Worm (Caenorhabditis elegans) whole organism, young adult: ENCODE results near the gene C27D9.1.
A peak's percentile ranks its signal among the peaks of the same experiment; 100 is the strongest.

Source experiments
- B0019.2 ChIP-seq: fragments of 200-800 bp; sonication (Bioruptor generic); conservative IDR thresholded peaks from 2 replicates; pipeline ENCODE4 v1.3.6; 2022; ENCODE audit warnings: missing genetic modification reagents, missing genetic modification characterization, missing compliant biosample characterization
- B0035.1 ChIP-seq: sonication (generic microtip); optimal IDR thresholded peaks from 2 replicates; lab custom pipeline; 2016; ENCODE audit warnings: missing genetic modification characterization, mild to moderate bottlenecking, missing compliant biosample characterization, missing genotype, missing genetic modification reagents
- D2030.7 ChIP-seq: fragments of 200-800 bp; sonication (Bioruptor generic); IDR thresholded peaks from 2 replicates; pipeline ENCODE4 v1.3.6; 2022; ENCODE audit warnings: missing genetic modification reagents, missing genetic modification characterization, missing compliant biosample characterization
- F10E7.11 ChIP-seq: sonication (generic microtip); optimal IDR thresholded peaks from 2 replicates; lab custom pipeline; 2017; ENCODE audit warnings: mild to moderate bottlenecking, missing genetic modification characterization, moderate library complexity, missing compliant biosample characterization
- F23B12.7 ChIP-seq: sonication (generic microtip); optimal IDR thresholded peaks from 2 replicates; lab custom pipeline; 2017; ENCODE audit warnings: missing genetic modification characterization, mild to moderate bottlenecking, missing compliant biosample characterization, antibody characterized with exemption, moderate library complexity; ENCODE audit not compliant: insufficient read depth
- F39B2.1 ChIP-seq: fragments of 200-800 bp; sonication (Bioruptor generic); IDR thresholded peaks from 2 replicates; pipeline ENCODE4 v1.3.6; 2022; ENCODE audit warnings: missing genetic modification reagents, missing genetic modification characterization, missing compliant biosample characterization
- F49E8.2 ChIP-seq: sonication (generic microtip); optimal IDR thresholded peaks from 3 replicates; lab custom pipeline; 2017; ENCODE audit warnings: missing genetic modification characterization, mild to moderate bottlenecking, missing compliant biosample characterization, antibody characterized with exemption, moderate library complexity; ENCODE audit not compliant: insufficient read depth
- F55B11.4 ChIP-seq: sonication (generic microtip); optimal IDR thresholded peaks from 2 replicates; lab custom pipeline; 2016; ENCODE audit warnings: missing compliant biosample characterization, missing genetic modification characterization, borderline replicate concordance; ENCODE audit not compliant: insufficient read depth
- F57C9.4 ChIP-seq: sonication (generic microtip); optimal IDR thresholded peaks from 2 replicates; lab custom pipeline; 2017; ENCODE audit warnings: mild to moderate bottlenecking, missing genetic modification characterization, missing compliant biosample characterization
- K12H6.12 ChIP-seq: fragments of 200-800 bp; sonication (Bioruptor generic); optimal IDR thresholded peaks from 2 replicates; lab custom pipeline; 2018; ENCODE audit warnings: mild to moderate bottlenecking, missing genetic modification characterization, missing compliant biosample characterization
- T07F8.4 ChIP-seq: sonication (generic microtip); optimal IDR thresholded peaks from 2 replicates; lab custom pipeline; 2016; ENCODE audit warnings: mild to moderate bottlenecking, missing genetic modification characterization, moderate library complexity, missing compliant biosample characterization
- T26A5.8 ChIP-seq: sonication (generic microtip); optimal IDR thresholded peaks from 2 replicates; lab custom pipeline; 2016; ENCODE audit warnings: missing genetic modification characterization, missing compliant biosample characterization
- Y53G8AR.9 ChIP-seq: fragments of 200-800 bp; sonication (Bioruptor generic); conservative IDR thresholded peaks from 2 replicates; pipeline ENCODE4 v1.3.6; 2022; ENCODE audit warnings: missing genetic modification reagents, missing genetic modification characterization, missing compliant biosample characterization
- Y79H2A.3 ChIP-seq: fragments of 200-800 bp; sonication (Bioruptor generic); conservative IDR thresholded peaks from 2 replicates; pipeline ENCODE4 v1.3.6; 2022; ENCODE audit warnings: missing genetic modification reagents, missing genetic modification characterization, missing compliant biosample characterization
- attf-5 ChIP-seq: fragments of 200-800 bp; sonication (Bioruptor generic); optimal IDR thresholded peaks from 2 replicates; lab custom pipeline; 2018; ENCODE audit warnings: mild to moderate bottlenecking, missing genetic modification characterization, missing compliant biosample characterization
- ceh-27 ChIP-seq: fragments of 200-800 bp; sonication (Bioruptor generic); optimal IDR thresholded peaks from 2 replicates; lab custom pipeline; 2018; ENCODE audit warnings: mild to moderate bottlenecking, missing genetic modification characterization, moderate library complexity, missing compliant biosample characterization
- ceh-40 ChIP-seq: fragments of 200-800 bp; sonication (Bioruptor generic); IDR thresholded peaks from 2 replicates; pipeline ENCODE4 v1.3.6; 2022; ENCODE audit warnings: missing genetic modification characterization, missing compliant biosample characterization
- dox-1 ChIP-seq: fragments of 200-800 bp; sonication (Bioruptor generic); IDR thresholded peaks from 2 replicates; pipeline ENCODE4 v1.3.6; 2022; ENCODE audit warnings: missing genetic modification reagents, missing genetic modification characterization, missing compliant biosample characterization
- dpl-1 ChIP-seq: fragments of 150-350 bp; optimal IDR thresholded peaks from 2 replicates; lab custom pipeline; 2014; ENCODE audit warnings: missing biosample characterization, missing genetic modification reagents, missing genetic modification characterization
- egrh-3 ChIP-seq: fragments of 200-800 bp; sonication (Bioruptor generic); IDR thresholded peaks from 2 replicates; pipeline ENCODE4 v1.3.6; 2022; ENCODE audit warnings: missing genetic modification reagents, missing genetic modification characterization, missing compliant biosample characterization
- hmg-1.2 ChIP-seq: fragments of 200-800 bp; sonication (Bioruptor generic); IDR thresholded peaks from 2 replicates; pipeline ENCODE4 v1.3.6; 2022; ENCODE audit warnings: missing genetic modification reagents, missing genetic modification characterization, missing compliant biosample characterization
- hmg-20 ChIP-seq: fragments of 200-800 bp; sonication (Bioruptor generic); IDR thresholded peaks from 2 replicates; pipeline ENCODE4 v1.3.6; 2022; ENCODE audit warnings: missing genetic modification reagents, missing genetic modification characterization, missing compliant biosample characterization
- hsf-1 ChIP-seq: fragments of 200-800 bp; sonication (Bioruptor generic); IDR thresholded peaks from 2 replicates; pipeline ENCODE4 v1.3.6; 2022; ENCODE audit warnings: missing genetic modification reagents, missing genetic modification characterization, missing compliant biosample characterization
- lag-1 ChIP-seq: fragments of 200-800 bp; sonication (Bioruptor generic); IDR thresholded peaks from 2 replicates; pipeline ENCODE4 v1.3.6; 2022; ENCODE audit warnings: missing genetic modification reagents, missing genetic modification characterization, missing compliant biosample characterization
- let-526 ChIP-seq: fragments of 200-800 bp; sonication (Bioruptor generic); IDR thresholded peaks from 2 replicates; pipeline ENCODE4 v1.3.6; 2022; ENCODE audit warnings: missing genetic modification reagents, missing genetic modification characterization, missing compliant biosample characterization
- let-607 ChIP-seq, 2 experiments: fragments of 200-800 bp in 1 of 2; sonication (Bioruptor generic) in 1 of 2; sonication (generic microtip) in 1 of 2; optimal IDR thresholded peaks; 2 replicates each; lab custom pipeline; 2016 to 2018; ENCODE audit warnings: mild to moderate bottlenecking in 2 of 2, missing compliant biosample characterization in 2 of 2, missing genetic modification characterization in 2 of 2, moderate library complexity in 2 of 2, missing genotype in 1 of 2
- lin-35 ChIP-seq, 3 experiments: fragments of 150-350 bp in 2 of 3; sonication (generic microtip) in 1 of 3; optimal IDR thresholded peaks; 2 replicates each; lab custom pipeline; 2014 to 2018; ENCODE audit warnings: missing biosample characterization in 3 of 3, missing genetic modification characterization in 3 of 3, missing genetic modification reagents in 3 of 3
- lin-40 ChIP-seq: sonication (generic microtip); optimal IDR thresholded peaks from 2 replicates; lab custom pipeline; 2016; ENCODE audit warnings: missing genetic modification characterization, mild to moderate bottlenecking, missing compliant biosample characterization, missing genotype, missing genetic modification reagents
- lir-1 ChIP-seq: fragments of 200-800 bp; sonication (Bioruptor generic); conservative IDR thresholded peaks from 2 replicates; pipeline ENCODE4 v1.3.6; 2022; ENCODE audit warnings: missing genetic modification reagents, missing genetic modification characterization, missing compliant biosample characterization
- mes-4 ChIP-seq: sonication (generic microtip); optimal IDR thresholded peaks from 2 replicates; lab custom pipeline; 2016; ENCODE audit warnings: missing genotype, missing genetic modification characterization, missing compliant biosample characterization
- nfya-1 ChIP-seq: sonication (generic microtip); optimal IDR thresholded peaks from 2 replicates; lab custom pipeline; 2017; ENCODE audit warnings: antibody characterized with exemption, missing compliant biosample characterization, missing genetic modification characterization, borderline replicate concordance; ENCODE audit not compliant: insufficient read depth
- nhr-27 ChIP-seq: fragments of 200-800 bp; sonication (Bioruptor generic); optimal IDR thresholded peaks from 2 replicates; lab custom pipeline; 2018; ENCODE audit warnings: mild to moderate bottlenecking, missing genetic modification characterization, moderate library complexity, missing compliant biosample characterization
- pbrm-1 ChIP-seq: fragments of 200-800 bp; sonication (Bioruptor generic); IDR thresholded peaks from 2 replicates; pipeline ENCODE4 v1.3.6; 2022; ENCODE audit warnings: missing genetic modification reagents, missing genetic modification characterization, missing compliant biosample characterization
- rpc-1 ChIP-seq, 2 experiments: fragments of 150-350 bp in 1 of 2; sonication (generic microtip) in 1 of 2; optimal IDR thresholded peaks; 2 replicates each; lab custom pipeline; 2014 to 2018; ENCODE audit warnings: missing biosample characterization in 1 of 2, missing genetic modification characterization in 1 of 2, missing genetic modification reagents in 1 of 2, missing genotype in 1 of 2
- snpc-1.3 ChIP-seq: sonication (generic microtip); optimal IDR thresholded peaks from 2 replicates; lab custom pipeline; 2017; ENCODE audit warnings: missing genetic modification characterization, mild to moderate bottlenecking, missing compliant biosample characterization, antibody characterized with exemption, moderate library complexity, missing genotype, missing genetic modification reagents; ENCODE audit not compliant: insufficient read depth
- somi-1 ChIP-seq: fragments of 200-800 bp; sonication (Bioruptor generic); optimal IDR thresholded peaks from 2 replicates; lab custom pipeline; 2018; ENCODE audit warnings: mild to moderate bottlenecking, missing genetic modification characterization, missing compliant biosample characterization
- sptf-2 ChIP-seq: fragments of 200-800 bp; sonication (Bioruptor generic); optimal IDR thresholded peaks from 2 replicates; lab custom pipeline; 2018; ENCODE audit warnings: mild to moderate bottlenecking, missing genetic modification characterization, missing compliant biosample characterization
- tlf-1 ChIP-seq: fragments of 200-800 bp; sonication (Bioruptor generic); optimal IDR thresholded peaks from 2 replicates; lab custom pipeline; 2018; ENCODE audit warnings: mild to moderate bottlenecking, missing genetic modification characterization, missing compliant biosample characterization
- ztf-18 ChIP-seq: sonication (generic microtip); optimal IDR thresholded peaks from 2 replicates; lab custom pipeline; 2016; ENCODE audit warnings: missing genotype, mild to moderate bottlenecking, missing genetic modification characterization, missing compliant biosample characterization
- ztf-25 ChIP-seq: fragments of 200-800 bp; sonication (Bioruptor generic); IDR thresholded peaks from 2 replicates; pipeline ENCODE4 v1.3.6; 2022; ENCODE audit warnings: missing genetic modification reagents, missing genetic modification characterization, missing compliant biosample characterization

C27D9.1 gene

DNA sequence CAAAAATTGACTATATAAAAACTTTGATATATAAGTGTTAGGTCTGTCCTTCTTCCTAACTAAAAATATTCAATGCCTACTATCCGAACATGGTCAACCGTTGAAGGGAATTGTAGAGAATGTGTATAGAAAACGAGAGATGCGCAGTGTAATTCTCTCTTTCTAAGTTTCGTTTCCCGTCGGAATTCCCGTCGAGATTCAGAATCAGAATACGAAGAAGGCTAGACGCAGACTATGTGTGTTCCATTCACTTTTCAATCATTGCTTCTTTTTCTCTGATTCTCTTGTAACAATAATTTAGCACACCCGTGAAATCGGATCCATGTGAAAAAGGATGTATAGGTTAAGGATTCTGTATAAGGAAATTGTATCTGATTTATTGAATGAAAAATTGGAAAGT is 18.7 kb upstream of the C27D9.1 start:
- TF ChIP-seq mes-4 (tag; lab: Kevin White, UChicago), result no peak
- no peak for TF ChIP-seq ztf-18
- TF ChIP-seq somi-1, result no peak
- TF ChIP-seq nfya-1 (tag; lab: Kevin White, UChicago), result no peak

ce11 chrII:4736585-4736984 is 16.6 kb upstream of the C27D9.1 start:
- TF ChIP-seq D2030.7 (GFP tag; lab: Robert Waterston, UW) (no peak), nhr-27 (tag; lab: Kevin White, UChicago) (no peak), B0019.2 (GFP tag; lab: Robert Waterston, UW) (no peak), ztf-18 (no peak), K12H6.12 (tag; lab: Kevin White, UChicago) (no peak), T26A5.8 (no peak), Y79H2A.3 (GFP tag; lab: Robert Waterston, UW) (no peak), hsf-1 (GFP tag; lab: Robert Waterston, UW) (no peak), hmg-20 (GFP tag; lab: Robert Waterston, UW) (no peak), F55B11.4 (no peak), snpc-1.3 (tag; lab: Kevin White, UChicago) (no peak), Y53G8AR.9 (GFP tag; lab: Robert Waterston, UW) (no peak), rpc-1 (optimal IDR thresholded peaks at IDR 0.05; lab: Kevin White, UChicago) (no peak), rpc-1 (tag; optimal IDR thresholded peaks at IDR 0.05; lab: Kevin White, UChicago) (no peak), lag-1 (GFP tag; lab: Robert Waterston, UW) (no peak), T07F8.4 (tag; lab: Kevin White, UChicago) (no peak), F10E7.11 (tag; lab: Kevin White, UChicago) (no peak), F49E8.2 (tag; lab: Kevin White, UChicago) (no peak)

ce11 chrII:4737348-4737747 is 15.9 kb upstream of the C27D9.1 start, which contains the start of gene ctsa-1.1:
TSS of gene ctsa-1.1 (plus strand) at chrII:4737648.
- TF ChIP-seq egrh-3 (GFP tag; lab: Robert Waterston, UW) (no peak), hsf-1 (GFP tag; lab: Robert Waterston, UW) (0 out of 2 replicates have a peak, but pooled peaks have one; percentile 33)
- TF ChIP-seq, all 124 proteins: peak for 1

DNA sequence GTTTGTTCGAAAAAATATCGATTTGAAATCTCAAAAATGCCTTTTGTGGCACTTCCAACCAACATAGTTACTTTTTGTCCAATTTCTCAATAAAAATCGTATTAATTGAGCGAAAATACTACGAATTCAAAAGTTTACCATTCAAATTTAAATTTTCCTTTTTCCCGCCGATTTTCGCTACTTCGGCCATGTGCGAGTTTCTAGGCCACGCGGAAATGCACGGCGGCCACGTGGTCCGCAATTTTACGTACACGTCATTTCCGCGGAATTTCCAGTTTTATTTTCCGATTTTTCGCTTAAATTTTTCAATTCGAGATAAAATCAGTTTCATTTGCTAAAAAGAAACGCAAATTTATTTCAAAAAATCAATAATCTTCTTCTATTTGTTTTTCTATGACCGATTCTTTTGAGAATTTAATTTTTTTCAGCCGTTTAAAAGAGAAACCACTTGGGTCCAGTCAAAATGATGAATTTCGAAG is 13.2 kb upstream of the C27D9.1 start, which contains the start of gene eas-1:
Gene eas-1 (plus strand): TSS at position 429 of the 479 bp plus-strand sequence.
- no peak for TF ChIP-seq ceh-40 (GFP tag; lab: Robert Waterston, UW)
- no peak for TF ChIP-seq nfya-1 (tag; lab: Kevin White, UChicago)
- no peak for TF ChIP-seq F49E8.2 (tag; lab: Kevin White, UChicago)
- TF ChIP-seq B0019.2 (GFP tag; lab: Robert Waterston, UW), result peak; percentile 33; the same call in 1 of the 2 replicates
- TF ChIP-seq rpc-1 (optimal IDR thresholded peaks at IDR 0.05; lab: Kevin White, UChicago), result no peak
- TF ChIP-seq rpc-1 (tag; optimal IDR thresholded peaks at IDR 0.05; lab: Kevin White, UChicago), result no peak
- peak; percentile 53; the same call in 1 of the 2 replicates for TF ChIP-seq pbrm-1 (GFP tag; lab: Robert Waterston, UW)
- no peak for TF ChIP-seq B0035.1 (tag; lab: Kevin White, UChicago)
- no peak for TF ChIP-seq F39B2.1 (GFP tag; lab: Robert Waterston, UW)
- peak; percentile 78 for TF ChIP-seq hmg-20 (GFP tag; lab: Robert Waterston, UW)
- peak; percentile 65 for TF ChIP-seq lin-40 (tag; lab: Kevin White, UChicago)
- peak; percentile 5 for TF ChIP-seq sptf-2 (GFP tag; lab: Kevin White, UChicago)
- TF ChIP-seq lin-35 (GFP tag; optimal IDR thresholded peaks at IDR 0.05; lab: Kevin White, UChicago), result peak in 2 of 3 experiments; percentile 46 to 91
- peak; percentile 76 for TF ChIP-seq attf-5
- TF ChIP-seq F23B12.7 (tag; lab: Kevin White, UChicago), result peak; percentile 39
- peak; percentile 78 for TF ChIP-seq dpl-1 (GFP tag; lab: Kevin White, UChicago)
- TF ChIP-seq ceh-27, result peak; percentile 91
- peak; percentile 20 for TF ChIP-seq tlf-1 (GFP tag; lab: Kevin White, UChicago)
- TF ChIP-seq ztf-25, result peak; percentile 76; the same call in 1 of the 2 replicates
- peak; percentile 73; the same call in 1 of the 2 replicates for TF ChIP-seq let-526 (GFP tag; lab: Robert Waterston, UW)
- peak; percentile 79 for TF ChIP-seq lir-1 (GFP tag; lab: Robert Waterston, UW)
- TF ChIP-seq dox-1 (GFP tag; lab: Robert Waterston, UW), result peak; percentile 79
- 0 out of 2 replicates have a peak, but pooled peaks have one; percentile 23 for TF ChIP-seq hmg-1.2 (GFP tag; lab: Robert Waterston, UW)
- no peak for TF ChIP-seq F57C9.4 (tag; lab: Kevin White, UChicago)
- TF ChIP-seq let-607 (tag; optimal IDR thresholded peaks at IDR 0.05; lab: Kevin White, UChicago), result peak; percentile 93 to 97
